Fruit fly (Drosophila melanogaster) whole organism, adult: ENCODE results near the gene chp.

Experiments
- Clk ChIP-seq: fragments of 200-800 bp; sonication (Bioruptor generic); optimal IDR thresholded peaks from 2 replicates; lab custom pipeline; 2017; ENCODE audit warnings: missing biosample characterization, missing genetic modification characterization
- Mnt ChIP-seq: fragments of 200-800 bp; sonication (Bioruptor generic); optimal IDR thresholded peaks from 2 replicates; lab custom pipeline; 2016; ENCODE audit warnings: missing biosample characterization, mild to moderate bottlenecking, missing genetic modification characterization
- kay ChIP-seq: fragments of 200-800 bp; sonication (Bioruptor generic); peaks from one replicate; lab custom pipeline; 2016; ENCODE audit warnings: missing biosample characterization, missing genetic modification characterization, borderline replicate concordance
- pad ChIP-seq: fragments of 200-800 bp; sonication (Bioruptor generic); optimal IDR thresholded peaks from 3 replicates; lab custom pipeline; 2017; ENCODE audit warnings: missing biosample characterization, missing genetic modification characterization, mild to moderate bottlenecking, moderate library complexity, missing genetic modification reagents

DNA sequence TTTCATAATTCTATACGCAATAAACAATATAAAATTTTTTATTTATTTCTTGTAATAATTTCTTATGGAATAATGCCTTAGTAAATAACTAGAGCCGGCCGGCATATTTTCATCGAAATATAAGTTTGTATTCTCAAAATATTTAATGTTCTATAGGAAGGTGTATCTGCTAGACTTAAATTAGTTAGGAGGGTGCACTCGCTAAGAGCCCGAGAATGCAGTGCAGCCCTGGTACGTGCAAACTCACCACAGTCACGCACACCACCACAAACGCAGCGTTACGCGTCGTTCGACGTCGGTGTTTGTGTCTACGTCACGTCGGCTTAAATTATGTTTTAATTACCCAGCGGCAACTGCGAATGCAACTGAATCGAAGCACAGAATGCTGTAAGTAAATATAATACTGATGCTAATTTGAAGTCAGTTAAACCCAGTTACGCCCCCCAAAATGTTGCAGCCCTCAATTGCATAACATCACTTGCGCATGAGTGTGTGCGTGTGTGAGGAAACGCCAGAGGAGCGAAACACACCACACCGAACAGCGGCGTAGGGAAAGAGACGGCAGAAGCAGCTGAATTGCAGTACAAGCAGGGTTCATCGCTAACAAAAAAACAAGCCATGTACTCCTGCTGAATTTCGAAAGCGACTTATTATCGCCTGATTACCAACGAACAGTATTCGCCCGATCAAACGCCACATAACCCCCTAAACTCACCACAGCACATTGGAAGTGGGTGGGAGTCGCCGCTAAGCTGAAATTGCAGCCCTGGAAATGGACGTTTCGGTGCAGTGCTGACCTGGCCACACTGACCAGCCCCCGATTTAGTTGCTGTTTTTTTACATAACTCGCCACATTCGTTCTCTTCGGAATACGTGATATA, 10.2 kb upstream of the chp start, which contains the start of gene CG12054:
- no peak for TF ChIP-seq kay (GFP tag; lab: Kevin White, UChicago)
- no peak for TF ChIP-seq pad (GFP tag; lab: Kevin White, UChicago)
- TF ChIP-seq Clk (GFP tag; lab: Kevin White, UChicago) = no peak
- peak; percentile 15 for TF ChIP-seq Mnt
